Worm (Caenorhabditis elegans) whole organism, L4/young adult: Measurements from ENCODE around the gene kqt-3.

Source experiments
- W03F9.2 ChIP-seq: fragments of 150-350 bp; optimal IDR thresholded peaks from 2 replicates; lab custom pipeline; 2014; ENCODE audit warnings: missing biosample characterization, missing genetic modification characterization
- dao-5 ChIP-seq: sonication (generic microtip); optimal IDR thresholded peaks from 2 replicates; lab custom pipeline; 2016; ENCODE audit warnings: missing genotype, missing genetic modification characterization, moderate library complexity, missing compliant biosample characterization
- him-1 ChIP-seq: sonication (generic microtip); optimal IDR thresholded peaks from 2 replicates; lab custom pipeline; 2016; ENCODE audit warnings: missing genotype, missing genetic modification reagents, missing genetic modification characterization, missing compliant biosample characterization

ce11 chrII:13670707-13671295, 25.3 kb upstream of the kqt-3 start:
- no peak for TF ChIP-seq dao-5 (tag; lab: Kevin White, UChicago)
- TF ChIP-seq him-1 (tag; lab: Kevin White, UChicago) = no peak
- TF ChIP-seq W03F9.2 (tag; lab: Kevin White, UChicago) = no peak
